Worm (Caenorhabditis elegans) whole organism, mixed stage, embryonic: Measurements from ENCODE around the gene trmt-10C.2.

Experiments
- ceh-39 ChIP-seq: fragments of 150-350 bp; optimal IDR thresholded peaks from 2 replicates; lab custom pipeline; 2014; ENCODE audit warnings: missing biosample characterization, missing genetic modification characterization
- nhr-2 ChIP-seq: fragments of 150-350 bp; optimal IDR thresholded peaks from 2 replicates; lab custom pipeline; 2014; ENCODE audit warnings: missing biosample characterization, missing genetic modification characterization
- sptf-1 ChIP-seq: sonication (generic microtip); optimal IDR thresholded peaks from 2 replicates; lab custom pipeline; 2017; ENCODE audit warnings: mild to moderate bottlenecking, missing genetic modification characterization, moderate library complexity, missing compliant biosample characterization

DNA sequence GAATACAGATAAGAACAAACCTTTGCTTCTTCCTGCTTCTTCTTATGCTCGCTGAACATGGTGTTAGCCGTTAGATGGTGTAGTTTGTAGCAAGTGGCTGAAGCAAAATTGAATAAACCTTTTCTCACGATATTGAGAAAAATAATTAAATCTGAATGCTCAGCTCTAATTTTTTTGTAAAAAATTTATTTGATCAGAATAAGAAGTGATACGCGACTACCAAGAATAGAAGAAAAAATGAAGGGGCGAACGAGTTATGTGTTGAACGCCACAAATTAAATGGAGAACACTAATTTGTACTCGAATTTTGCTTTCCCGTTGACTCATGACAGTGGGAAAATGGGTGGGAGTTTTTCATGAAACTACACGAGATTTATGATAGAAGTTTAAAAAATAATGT, 2.9 kb upstream of the trmt-10C.2 start, which contains the start of gene C56G2.9:
- TF ChIP-seq ceh-39 (no peak), sptf-1 (no peak), nhr-2 (tag; lab: Kevin White, UChicago) (no peak)
